Worm (Caenorhabditis elegans): ENCODE data around the gene atrn-1.

atrn-1 gene

ce11 chrX:14736955-14737621 lies 25.7 kb downstream of the atrn-1 start:
- TF ChIP-seq pes-1 (GFP tag; IDR thresholded peaks at IDR 0.05) (no peak), scrt-1 (GFP tag; IDR thresholded peaks at IDR 0.05) (no peak), tra-4 (tag; optimal IDR thresholded peaks at IDR 0.05) (no peak), hnd-1 (tag; optimal IDR thresholded peaks at IDR 0.05) (no peak), B0310.2 (tag; optimal IDR thresholded peaks at IDR 0.05) (no peak), aly-1 (tag; optimal IDR thresholded peaks at IDR 0.05) (no peak), ets-7 (tag; optimal IDR thresholded peaks at IDR 0.05) (no peak), F13C5.2 (tag; optimal IDR thresholded peaks at IDR 0.05) (no peak), ceh-36 (tag; optimal IDR thresholded peaks at IDR 0.05) (no peak), tbx-11 (GFP tag; IDR thresholded peaks at IDR 0.05) (no peak), ama-1 (optimal IDR thresholded peaks at IDR 0.05) (no peak), tbx-37 (GFP tag; conservative IDR thresholded peaks at IDR 0.05) (no peak), hmg-4 (GFP tag; optimal IDR thresholded peaks at IDR 0.05) (no peak), hmbx-1 (tag; optimal IDR thresholded peaks at IDR 0.05) (no peak), flt-1 (GFP tag; IDR thresholded peaks at IDR 0.05) (no peak)

ce11 chrX:14737623-14738022 lies 26.2 kb downstream of the atrn-1 start:
- TF ChIP-seq tra-4 (tag; optimal IDR thresholded peaks at IDR 0.05) (no peak), sea-1 (GFP tag; conservative IDR thresholded peaks at IDR 0.05) (no peak), ets-7 (tag; optimal IDR thresholded peaks at IDR 0.05) (no peak), hmg-4 (GFP tag; optimal IDR thresholded peaks at IDR 0.05) (no peak), ceh-36 (tag; optimal IDR thresholded peaks at IDR 0.05) (no peak), flt-1 (GFP tag; IDR thresholded peaks at IDR 0.05) (no peak), scrt-1 (GFP tag; IDR thresholded peaks at IDR 0.05) (no peak), pes-1 (GFP tag; IDR thresholded peaks at IDR 0.05) (no peak), tbx-11 (GFP tag; IDR thresholded peaks at IDR 0.05) (no peak), B0310.2 (tag; optimal IDR thresholded peaks at IDR 0.05) (no peak), ceh-13 (GFP tag; optimal IDR thresholded peaks at IDR 0.05) (no peak), tbx-37 (GFP tag; conservative IDR thresholded peaks at IDR 0.05) (no peak), aly-1 (tag; optimal IDR thresholded peaks at IDR 0.05) (no peak), hnd-1 (tag; optimal IDR thresholded peaks at IDR 0.05) (no peak)

DNA sequence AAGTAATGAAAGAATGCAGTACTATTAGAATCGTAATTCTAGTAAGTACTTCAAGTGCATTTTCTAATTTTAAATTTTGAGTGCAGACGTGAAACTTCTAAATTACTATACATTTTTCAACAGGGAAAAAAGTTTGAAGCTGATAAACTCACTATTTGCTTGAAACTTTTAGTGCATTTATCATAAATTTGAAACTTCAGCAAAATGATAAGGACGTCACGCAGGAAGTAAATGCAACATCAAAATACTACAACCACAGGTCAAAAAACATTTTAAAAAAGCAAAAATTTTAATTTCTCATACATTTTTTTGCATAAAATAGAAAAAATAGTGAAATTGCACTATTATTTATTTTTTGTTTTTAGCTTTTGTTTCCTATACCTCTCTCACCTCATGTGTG lies 28.1 kb downstream of the atrn-1 start:
- TF ChIP-seq tbx-37 (GFP tag; conservative IDR thresholded peaks at IDR 0.05) (no peak), aly-1 (tag; optimal IDR thresholded peaks at IDR 0.05) (no peak), tbx-11 (GFP tag; IDR thresholded peaks at IDR 0.05) (no peak), ets-7 (tag; optimal IDR thresholded peaks at IDR 0.05) (no peak), ama-1 (optimal IDR thresholded peaks at IDR 0.05) (no peak), ceh-13 (GFP tag; optimal IDR thresholded peaks at IDR 0.05) (no peak), sea-1 (GFP tag; conservative IDR thresholded peaks at IDR 0.05) (no peak), ceh-36 (tag; optimal IDR thresholded peaks at IDR 0.05) (no peak), hmbx-1 (tag; optimal IDR thresholded peaks at IDR 0.05) (no peak)

ce11 chrX:14740019-14740418 lies 28.6 kb downstream of the atrn-1 start, which contains the start of gene C05G5.1:
TSS of gene C05G5.1 (minus strand) at chrX:14740119.
- TF ChIP-seq ceh-13 (GFP tag; optimal IDR thresholded peaks at IDR 0.05), result no peak
- TF ChIP-seq B0310.2 (tag; optimal IDR thresholded peaks at IDR 0.05), result no peak
- no peak for TF ChIP-seq tbx-37 (GFP tag; conservative IDR thresholded peaks at IDR 0.05)
- TF ChIP-seq pes-1 (GFP tag; IDR thresholded peaks at IDR 0.05), result no peak
- no peak for TF ChIP-seq scrt-1 (GFP tag; IDR thresholded peaks at IDR 0.05)

ce11 chrX:14743210-14743609 lies 31.8 kb downstream of the atrn-1 start:
- TF ChIP-seq scrt-1 (GFP tag; IDR thresholded peaks at IDR 0.05) (no peak), ceh-36 (tag; optimal IDR thresholded peaks at IDR 0.05) (no peak), hmg-4 (GFP tag; optimal IDR thresholded peaks at IDR 0.05) (no peak), ets-7 (tag; optimal IDR thresholded peaks at IDR 0.05) (no peak), sea-1 (GFP tag; conservative IDR thresholded peaks at IDR 0.05) (no peak), hnd-1 (tag; optimal IDR thresholded peaks at IDR 0.05) (no peak), ceh-13 (GFP tag; optimal IDR thresholded peaks at IDR 0.05) (no peak), pes-1 (GFP tag; IDR thresholded peaks at IDR 0.05) (no peak), tra-4 (tag; optimal IDR thresholded peaks at IDR 0.05) (no peak), B0310.2 (tag; optimal IDR thresholded peaks at IDR 0.05) (no peak), hmbx-1 (tag; optimal IDR thresholded peaks at IDR 0.05) (no peak), F13C5.2 (tag; optimal IDR thresholded peaks at IDR 0.05) (no peak), ama-1 (optimal IDR thresholded peaks at IDR 0.05) (no peak), tbx-37 (GFP tag; conservative IDR thresholded peaks at IDR 0.05) (no peak), flt-1 (GFP tag; IDR thresholded peaks at IDR 0.05) (no peak), aly-1 (tag; optimal IDR thresholded peaks at IDR 0.05) (no peak), tbx-11 (GFP tag; IDR thresholded peaks at IDR 0.05) (no peak)

DNA sequence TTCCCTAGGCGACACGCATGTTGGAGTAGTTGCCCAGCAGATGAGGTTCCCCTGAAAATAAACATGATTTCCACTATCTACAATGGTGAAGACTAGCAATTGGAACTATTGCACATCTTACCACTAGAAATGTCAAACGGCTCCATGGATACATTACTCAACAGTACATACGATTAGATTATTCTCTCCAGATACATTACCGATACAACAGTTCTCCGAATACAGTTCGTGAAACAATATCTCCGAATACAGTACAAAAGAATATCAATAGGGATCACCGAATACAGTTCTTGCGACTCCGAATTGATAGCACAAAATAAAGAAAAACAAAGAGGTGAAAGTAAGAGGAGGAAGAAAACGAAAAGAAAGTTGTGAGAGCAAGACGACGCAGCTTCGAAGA lies 32.4 kb downstream of the atrn-1 start, which contains the start of gene C05G5.7:
Gene C05G5.7 (minus strand): TSS at position 1 of the 400 bp plus-strand sequence.
- TF ChIP-seq ama-1 (optimal IDR thresholded peaks at IDR 0.05) (no peak), tra-4 (tag; optimal IDR thresholded peaks at IDR 0.05) (no peak), pes-1 (GFP tag; IDR thresholded peaks at IDR 0.05) (no peak), hmbx-1 (tag; optimal IDR thresholded peaks at IDR 0.05) (no peak), tbx-11 (GFP tag; IDR thresholded peaks at IDR 0.05) (no peak), B0310.2 (tag; optimal IDR thresholded peaks at IDR 0.05) (no peak), ceh-13 (GFP tag; optimal IDR thresholded peaks at IDR 0.05) (no peak)

ce11 chrX:14744496-14744895 lies 33.1 kb downstream of the atrn-1 start:
- TF ChIP-seq F13C5.2 (tag; optimal IDR thresholded peaks at IDR 0.05) (no peak), pes-1 (GFP tag; IDR thresholded peaks at IDR 0.05) (no peak), tbx-11 (GFP tag; IDR thresholded peaks at IDR 0.05) (no peak), sea-1 (GFP tag; conservative IDR thresholded peaks at IDR 0.05) (no peak), ceh-13 (GFP tag; optimal IDR thresholded peaks at IDR 0.05) (no peak), hmbx-1 (tag; optimal IDR thresholded peaks at IDR 0.05) (no peak), hnd-1 (tag; optimal IDR thresholded peaks at IDR 0.05) (no peak), B0310.2 (tag; optimal IDR thresholded peaks at IDR 0.05) (no peak), ceh-36 (tag; optimal IDR thresholded peaks at IDR 0.05) (no peak), aly-1 (tag; optimal IDR thresholded peaks at IDR 0.05) (no peak), scrt-1 (GFP tag; IDR thresholded peaks at IDR 0.05) (no peak), ets-7 (tag; optimal IDR thresholded peaks at IDR 0.05) (no peak), ama-1 (optimal IDR thresholded peaks at IDR 0.05) (no peak)

Data from whole organism, early embryonic.